Worm (Caenorhabditis elegans) whole organism, mixed stage, embryonic: Measurements from ENCODE around the gene ocr-4.
"Not testable (repeated sequence)": the region's sequence is repeated elsewhere in the genome, so short reads cannot be mapped to it uniquely, and the experiment has no call there.

Experiments used
- M03D4.4 ChIP-seq: sonication (generic microtip); optimal IDR thresholded peaks from 2 replicates; lab custom pipeline; 2017; ENCODE audit warnings: mild to moderate bottlenecking, missing genetic modification characterization, missing compliant biosample characterization
- blmp-1 ChIP-seq: fragments of 150-350 bp; optimal IDR thresholded peaks from 2 replicates; lab custom pipeline; 2014; ENCODE audit warnings: missing biosample characterization, missing genetic modification characterization
- ceh-39 ChIP-seq: fragments of 150-350 bp; optimal IDR thresholded peaks from 2 replicates; lab custom pipeline; 2014; ENCODE audit warnings: missing biosample characterization, missing genetic modification characterization
- ceh-83 ChIP-seq: fragments of 200-800 bp; sonication (Bioruptor generic); optimal IDR thresholded peaks from 2 replicates; lab custom pipeline; 2018; ENCODE audit warnings: mild to moderate bottlenecking, missing genetic modification characterization, missing compliant biosample characterization
- ces-1 ChIP-seq: fragments of 150-350 bp; optimal IDR thresholded peaks from 2 replicates; lab custom pipeline; 2014; ENCODE audit warnings: missing biosample characterization, missing genetic modification reagents, missing genetic modification characterization
- cnd-1 ChIP-seq: fragments of 200-800 bp; sonication (Bioruptor generic); optimal IDR thresholded peaks from 2 replicates; lab custom pipeline; 2018; ENCODE audit warnings: mild to moderate bottlenecking, missing genetic modification characterization, missing compliant biosample characterization
- drap-1 ChIP-seq: fragments of 200-800 bp; sonication (Bioruptor generic); optimal IDR thresholded peaks from 3 replicates; lab custom pipeline; 2018; ENCODE audit warnings: mild to moderate bottlenecking, missing genetic modification characterization, missing compliant biosample characterization
- elt-1 ChIP-seq: sonication (generic microtip); optimal IDR thresholded peaks from 2 replicates; lab custom pipeline; 2017; ENCODE audit warnings: missing genetic modification characterization, mild to moderate bottlenecking, missing compliant biosample characterization, antibody characterized with exemption, moderate library complexity, borderline replicate concordance; ENCODE audit not compliant: insufficient read depth
- elt-3 ChIP-seq: fragments of 150-350 bp; optimal IDR thresholded peaks from 2 replicates; lab custom pipeline; 2014; ENCODE audit warnings: missing biosample characterization, missing genetic modification characterization
- flh-1 ChIP-seq: fragments of 200-800 bp; sonication (Bioruptor generic); optimal IDR thresholded peaks from 2 replicates; lab custom pipeline; 2018; ENCODE audit warnings: mild to moderate bottlenecking, missing genetic modification characterization, moderate library complexity, missing compliant biosample characterization
- ham-2 ChIP-seq: fragments of 200-800 bp; sonication (Bioruptor generic); optimal IDR thresholded peaks from 2 replicates; lab custom pipeline; 2018; ENCODE audit warnings: mild to moderate bottlenecking, missing genetic modification characterization, missing compliant biosample characterization
- hlh-1 ChIP-seq: fragments of 150-350 bp; optimal IDR thresholded peaks from 2 replicates; lab custom pipeline; 2014; ENCODE audit warnings: missing biosample characterization, missing genetic modification reagents, missing genetic modification characterization
- lin-13 ChIP-seq: fragments of 150-350 bp; optimal IDR thresholded peaks from 2 replicates; lab custom pipeline; 2014; ENCODE audit warnings: missing biosample characterization, missing genetic modification characterization
- lin-32 ChIP-seq: fragments of 200-800 bp; sonication (Bioruptor generic); optimal IDR thresholded peaks from 2 replicates; lab custom pipeline; 2018; ENCODE audit warnings: mild to moderate bottlenecking, missing genetic modification characterization, missing compliant biosample characterization
- lsy-2 ChIP-seq: fragments of 150-350 bp; optimal IDR thresholded peaks from 2 replicates; lab custom pipeline; 2014; ENCODE audit warnings: missing biosample characterization, missing genetic modification characterization
- mep-1 ChIP-seq: fragments of 150-350 bp; optimal IDR thresholded peaks from 2 replicates; lab custom pipeline; 2017; ENCODE audit warnings: missing biosample characterization, missing genetic modification reagents, missing genetic modification characterization, inconsistent platforms
- mls-2 ChIP-seq: sonication (generic microtip); optimal IDR thresholded peaks from 2 replicates; lab custom pipeline; 2016; ENCODE audit warnings: mild to moderate bottlenecking, missing genetic modification characterization, moderate library complexity, missing compliant biosample characterization
- nhr-12 ChIP-seq: fragments of 150-350 bp; optimal IDR thresholded peaks from 2 replicates; lab custom pipeline; 2014; ENCODE audit warnings: missing biosample characterization, missing genetic modification characterization
- nhr-2 ChIP-seq: fragments of 150-350 bp; optimal IDR thresholded peaks from 2 replicates; lab custom pipeline; 2014; ENCODE audit warnings: missing biosample characterization, missing genetic modification characterization
- nhr-237 ChIP-seq: fragments of 150-350 bp; optimal IDR thresholded peaks from 2 replicates; lab custom pipeline; 2014; ENCODE audit warnings: missing biosample characterization, missing genetic modification characterization
- nhr-28 ChIP-seq: fragments of 150-350 bp; optimal IDR thresholded peaks from 2 replicates; lab custom pipeline; 2014; ENCODE audit warnings: missing biosample characterization, missing genetic modification characterization
- nhr-76 ChIP-seq: sonication (generic microtip); optimal IDR thresholded peaks from 2 replicates; lab custom pipeline; 2017; ENCODE audit warnings: missing biosample characterization, missing genetic modification characterization
- sem-2 ChIP-seq: fragments of 200-800 bp; sonication (Bioruptor generic); optimal IDR thresholded peaks from 2 replicates; lab custom pipeline; 2018; ENCODE audit warnings: mild to moderate bottlenecking, missing genetic modification characterization, missing compliant biosample characterization
- snpc-4 ChIP-seq: fragments of 150-350 bp; optimal IDR thresholded peaks from 2 replicates; lab custom pipeline; 2014; ENCODE audit warnings: missing biosample characterization, missing genetic modification characterization
- sptf-1 ChIP-seq: sonication (generic microtip); optimal IDR thresholded peaks from 2 replicates; lab custom pipeline; 2017; ENCODE audit warnings: mild to moderate bottlenecking, missing genetic modification characterization, moderate library complexity, missing compliant biosample characterization
- tbx-8 ChIP-seq: fragments of 200-800 bp; sonication (Bioruptor generic); optimal IDR thresholded peaks from 2 replicates; lab custom pipeline; 2018; ENCODE audit warnings: mild to moderate bottlenecking, missing genetic modification characterization, moderate library complexity, missing compliant biosample characterization
- unc-62 ChIP-seq: fragments of 150-350 bp; optimal IDR thresholded peaks from 2 replicates; lab custom pipeline; 2014; ENCODE audit warnings: missing biosample characterization, missing genetic modification reagents, missing genetic modification characterization
- zip-8 ChIP-seq: fragments of 150-350 bp; optimal IDR thresholded peaks from 2 replicates; lab custom pipeline; 2014; ENCODE audit warnings: missing biosample characterization, missing genetic modification characterization
- ztf-11 ChIP-seq: fragments of 150-350 bp; optimal IDR thresholded peaks from 2 replicates; lab custom pipeline; 2014; ENCODE audit warnings: missing biosample characterization, missing genetic modification characterization

The ocr-4 gene

ce11 chrIV:7332695-7333094, at the start of gene ocr-4:
Gene ocr-4, minus strand, starts transcription at chrIV:7332795.
- TF ChIP-seq unc-62 (no peak), sptf-1 (tag; lab: Kevin White, UChicago) (no peak), nhr-2 (tag; lab: Kevin White, UChicago) (no peak), ztf-11 (tag; lab: Kevin White, UChicago) (no peak), lsy-2 (no peak), drap-1 (no peak), blmp-1 (tag; lab: Kevin White, UChicago) (no peak), zip-8 (tag; lab: Kevin White, UChicago) (no peak), nhr-76 (tag; lab: Kevin White, UChicago) (no peak), M03D4.4 (tag; lab: Kevin White, UChicago) (no peak), tbx-8 (GFP tag; lab: Kevin White, UChicago) (no peak), mep-1 (tag; lab: Kevin White, UChicago) (no peak)

ce11 chrIV:7381754-7382153, 49.2 kb upstream of the ocr-4 start, which contains the start of gene ptp-8:
Gene ptp-8, plus strand, starts transcription at chrIV:7382054.
- no peak for TF ChIP-seq nhr-12
- no peak for TF ChIP-seq lin-32 (GFP tag; lab: Kevin White, UChicago)
- no peak for TF ChIP-seq snpc-4 (tag; lab: Kevin White, UChicago)
- no peak for TF ChIP-seq lsy-2
- no peak for TF ChIP-seq ces-1 (GFP tag; lab: Kevin White, UChicago)
- TF ChIP-seq drap-1 = no peak
- TF ChIP-seq, all 35 proteins: peak for 0

ce11 chrIV:7376511-7376910, 43.9 kb upstream of the ocr-4 start, which contains the start of gene T12B3.2:
Gene T12B3.2, plus strand, starts transcription at chrIV:7376811.
- TF ChIP-seq nhr-12 (no peak), lin-32 (GFP tag; lab: Kevin White, UChicago) (no peak), hlh-1 (tag; lab: Kevin White, UChicago) (no peak), mep-1 (tag; lab: Kevin White, UChicago) (no peak), sptf-1 (tag; lab: Kevin White, UChicago) (no peak), ceh-83 (GFP tag; lab: Kevin White, UChicago) (no peak), lin-13 (tag; lab: Kevin White, UChicago) (no peak)

ce11 chrIV:7374847-7375246, 42.3 kb upstream of the ocr-4 start, which contains the start of gene T12B3.3:
Gene T12B3.3, plus strand, starts transcription at chrIV:7375147.
- not testable (repeated sequence) for TF ChIP-seq nhr-2 (tag; lab: Kevin White, UChicago); lin-32 (GFP tag; lab: Kevin White, UChicago); elt-3

- not testable (repeated sequence) for TF ChIP-seq nhr-237 (tag; lab: Kevin White, UChicago); ceh-39 (tag; lab: Kevin White, UChicago); ham-2 (GFP tag; lab: Kevin White, UChicago)
- TF ChIP-seq, all 35 proteins: peak for 0; not testable (repeated sequence) for 35
These were observed 32.4 kb upstream of the ocr-4 start, which contains the start of gene Y40C5A.4 for ce11 chrIV:7365011-7365410. Gene Y40C5A.4, minus strand, starts transcription at chrIV:7365111.

- no peak for TF ChIP-seq flh-1 (GFP tag; lab: Kevin White, UChicago)
- no peak for TF ChIP-seq elt-1 (tag; lab: Kevin White, UChicago)
- no peak for TF ChIP-seq ces-1 (GFP tag; lab: Kevin White, UChicago)
- TF ChIP-seq nhr-28 (tag; lab: Kevin White, UChicago) = no peak
- no peak for TF ChIP-seq sem-2 (GFP tag; lab: Kevin White, UChicago)
- no peak for TF ChIP-seq nhr-237 (tag; lab: Kevin White, UChicago)
- TF ChIP-seq ham-2 (GFP tag; lab: Kevin White, UChicago) = no peak
- TF ChIP-seq ceh-39 (tag; lab: Kevin White, UChicago) = no peak
- no peak for TF ChIP-seq mep-1 (tag; lab: Kevin White, UChicago)
- no peak for TF ChIP-seq hlh-1 (tag; lab: Kevin White, UChicago)
- no peak for TF ChIP-seq mls-2
- TF ChIP-seq lin-13 (tag; lab: Kevin White, UChicago) = no peak
- no peak for TF ChIP-seq blmp-1 (tag; lab: Kevin White, UChicago)
- TF ChIP-seq cnd-1 (tag; lab: Kevin White, UChicago) = no peak
- TF ChIP-seq lsy-2 = no peak
- TF ChIP-seq M03D4.4 (tag; lab: Kevin White, UChicago) = no peak
These were observed 14.2 kb upstream of the ocr-4 start, which contains the start of gene daf-42 for ce11 chrIV:7346751-7347150. Gene daf-42, minus strand, starts transcription at chrIV:7346851.
